Fruit fly (Drosophila melanogaster): Measurements from ENCODE around the gene CRAT.

The CRAT gene

dm6 chr3R:6397611-6398092, 21.8 kb upstream of the CRAT start (continued):
- TF ChIP-seq CG3032 (tag; optimal IDR thresholded peaks at IDR 0.05): peak; percentile 15
- 0 out of 3 replicates have a peak, but pooled peaks have one; percentile 34 for TF ChIP-seq CG6163 (GFP tag; IDR thresholded peaks at IDR 0.05)
- peak; percentile 72 for TF ChIP-seq esn (GFP tag; optimal IDR thresholded peaks at IDR 0.05)
- TF ChIP-seq eg (GFP tag; IDR thresholded peaks at IDR 0.05): no peak
- no peak for TF ChIP-seq CG4318 (GFP tag; optimal IDR thresholded peaks at IDR 0.05)
- peak; percentile 2 for TF ChIP-seq Hr4 (GFP tag; optimal IDR thresholded peaks at IDR 0.05)
- peak; percentile 54 for TF ChIP-seq Eip75B (GFP tag; optimal IDR thresholded peaks at IDR 0.05)
- no peak for TF ChIP-seq CG6854 (GFP tag; optimal IDR thresholded peaks at IDR 0.05)
- TF ChIP-seq Eip78C (GFP tag): peak; percentile 81
- peak; percentile 48 for TF ChIP-seq vri (GFP tag; optimal IDR thresholded peaks at IDR 0.05)
- peak; percentile 40 for TF ChIP-seq CG32006 (GFP tag; optimal IDR thresholded peaks at IDR 0.05)
- peak; percentile 21 for TF ChIP-seq OdsH (GFP tag; optimal IDR thresholded peaks at IDR 0.05)
- TF ChIP-seq fkh (GFP tag; optimal IDR thresholded peaks at IDR 0.05): peak; percentile 69
- no peak for TF ChIP-seq CG16779 (tag; optimal IDR thresholded peaks at IDR 0.05)
- TF ChIP-seq ss (GFP tag; optimal IDR thresholded peaks at IDR 0.05): peak in 1 of 2 experiments; percentile 9
- TF ChIP-seq CG11902 (GFP tag; optimal IDR thresholded peaks at IDR 0.05): peak; percentile 40
- peak; percentile 48; the same call in 1 of the 2 replicates for TF ChIP-seq CG15336 (GFP tag; IDR thresholded peaks at IDR 0.05)
- TF ChIP-seq Lpt (GFP tag; optimal IDR thresholded peaks at IDR 0.05): no peak
- TF ChIP-seq Sox14 (GFP tag; optimal IDR thresholded peaks at IDR 0.05): peak; percentile 73
- TF ChIP-seq CG11294 (GFP tag; IDR thresholded peaks at IDR 0.05): no peak
- peak; percentile 67 for TF ChIP-seq Met (GFP tag; optimal IDR thresholded peaks at IDR 0.05)
- peak; percentile 50 for TF ChIP-seq Ets21C (GFP tag; optimal IDR thresholded peaks at IDR 0.05)
- 0 out of 3 replicates have a peak, but pooled peaks have one; percentile 36 for TF ChIP-seq CG8119 (GFP tag; IDR thresholded peaks at IDR 0.05)
- no peak for TF ChIP-seq CG8319 (GFP tag; optimal IDR thresholded peaks at IDR 0.05)
- no peak for TF ChIP-seq Eip93F (GFP tag; optimal IDR thresholded peaks at IDR 0.05)
- TF ChIP-seq CG10669 (GFP tag; optimal IDR thresholded peaks at IDR 0.05): peak; percentile 32
- no peak for TF ChIP-seq CG6808 (GFP tag; optimal IDR thresholded peaks at IDR 0.05)
- TF ChIP-seq Blimp-1 (GFP tag; optimal IDR thresholded peaks at IDR 0.05): peak; percentile 2
- TF ChIP-seq lz (GFP tag; optimal IDR thresholded peaks at IDR 0.05): peak; percentile 64
- TF ChIP-seq CG6792 (GFP tag; optimal IDR thresholded peaks at IDR 0.05): peak; percentile 57
- peak; percentile 9 for TF ChIP-seq achi (GFP tag; optimal IDR thresholded peaks at IDR 0.05)
- TF ChIP-seq Hr38 (GFP tag; optimal IDR thresholded peaks at IDR 0.05): no peak
- peak; percentile 66 for TF ChIP-seq CG31627 (GFP tag; optimal IDR thresholded peaks at IDR 0.05)
- peak; percentile 58 for TF ChIP-seq Smox (GFP tag; optimal IDR thresholded peaks at IDR 0.05)
- peak; percentile 83 for TF ChIP-seq svp (GFP tag)
- TF ChIP-seq acj6 (GFP tag; optimal IDR thresholded peaks at IDR 0.05): peak; percentile 37
- no peak for TF ChIP-seq CG9139 (GFP tag; optimal IDR thresholded peaks at IDR 0.05)
- peak; percentile 39 for TF ChIP-seq pdm3 (GFP tag; optimal IDR thresholded peaks at IDR 0.05)
- TF ChIP-seq spab (GFP tag; optimal IDR thresholded peaks at IDR 0.05): peak; percentile 1
- TF ChIP-seq dac (GFP tag; optimal IDR thresholded peaks at IDR 0.05): no peak

DNA sequence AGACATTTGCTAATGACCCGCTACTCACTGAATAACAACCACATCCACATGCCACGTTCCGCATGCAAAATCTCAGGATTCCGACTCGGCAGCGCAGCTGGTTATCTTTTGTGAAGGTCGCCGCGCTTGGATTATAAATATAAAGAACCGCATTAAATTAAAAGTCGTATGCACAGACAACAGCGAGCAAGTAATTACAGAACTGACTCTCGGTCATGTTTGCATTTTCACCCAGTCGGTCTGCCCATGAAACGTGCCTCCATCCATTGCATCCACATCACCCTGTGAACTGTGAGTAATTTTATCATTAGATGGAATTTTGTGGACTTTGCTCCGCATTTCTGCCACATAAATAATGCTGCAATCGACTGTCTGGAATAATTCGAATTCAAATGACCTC, 20.8 kb upstream of the CRAT start:
- TF ChIP-seq net (GFP tag; optimal IDR thresholded peaks at IDR 0.05) (no peak), CG6808 (GFP tag; optimal IDR thresholded peaks at IDR 0.05) (no peak), Hr4 (GFP tag; optimal IDR thresholded peaks at IDR 0.05) (no peak), lz (GFP tag; optimal IDR thresholded peaks at IDR 0.05) (no peak), CG8319 (GFP tag; optimal IDR thresholded peaks at IDR 0.05) (no peak), svp (GFP tag) (peak; percentile 91), Eip78C (GFP tag) (peak; percentile 22)

Data from whole organism, prepupa.